Worm (Caenorhabditis elegans) whole organism, late embryonic: ENCODE measurements around the gene clec-125.

Source experiments
- ama-1 ChIP-seq: fragments of 150-350 bp; optimal IDR thresholded peaks from 2 replicates; lab custom pipeline; 2014
- ceh-18 ChIP-seq: sonication (generic microtip); optimal IDR thresholded peaks from 2 replicates; lab custom pipeline; 2016; ENCODE audit warnings: missing genetic modification characterization, missing compliant biosample characterization
- che-1 ChIP-seq: sonication (generic microtip); optimal IDR thresholded peaks from 2 replicates; lab custom pipeline; 2016; ENCODE audit warnings: mild to moderate bottlenecking, missing genetic modification characterization, missing compliant biosample characterization
- elt-4 ChIP-seq: sonication (generic microtip); optimal IDR thresholded peaks from 2 replicates; lab custom pipeline; 2016; ENCODE audit warnings: missing genetic modification characterization, missing compliant biosample characterization
- fkh-10 ChIP-seq: fragments of 150-350 bp; optimal IDR thresholded peaks from 2 replicates; lab custom pipeline; 2014; ENCODE audit warnings: missing biosample characterization, missing genetic modification reagents, missing genetic modification characterization
- lin-11 ChIP-seq: fragments of 200-800 bp; sonication (Bioruptor generic); optimal IDR thresholded peaks from 2 replicates; lab custom pipeline; 2018; ENCODE audit warnings: mild to moderate bottlenecking, missing genetic modification characterization, missing compliant biosample characterization
- mec-3 ChIP-seq: sonication (generic microtip); optimal IDR thresholded peaks from 2 replicates; lab custom pipeline; 2016; ENCODE audit warnings: borderline replicate concordance, missing genetic modification characterization, missing compliant biosample characterization
- nfya-1 ChIP-seq: sonication (generic microtip); optimal IDR thresholded peaks from 2 replicates; lab custom pipeline; 2017; ENCODE audit warnings: missing genetic modification characterization, mild to moderate bottlenecking, missing compliant biosample characterization, antibody characterized with exemption, moderate library complexity
- odd-2 ChIP-seq: sonication (generic microtip); optimal IDR thresholded peaks from 2 replicates; lab custom pipeline; 2017; ENCODE audit warnings: antibody characterized with exemption, mild to moderate bottlenecking, missing genetic modification characterization, missing compliant biosample characterization
- pax-1 ChIP-seq: fragments of 150-350 bp; optimal IDR thresholded peaks from 2 replicates; lab custom pipeline; 2014; ENCODE audit warnings: missing biosample characterization, missing genetic modification characterization
- pha-4 ChIP-seq: fragments of 150-350 bp; optimal IDR thresholded peaks from 2 replicates; lab custom pipeline; 2018; ENCODE audit warnings: missing biosample characterization, missing genetic modification reagents, missing genetic modification characterization
- pqm-1 ChIP-seq: sonication (generic microtip); optimal IDR thresholded peaks from 2 replicates; lab custom pipeline; 2016; ENCODE audit warnings: missing genetic modification characterization, missing compliant biosample characterization

ce11 chrII:3471603-3472002 lies 44.2 kb upstream of the clec-125 start, which contains the start of gene Y49F6B.13:
- no peak for TF ChIP-seq lin-11 (tag; lab: Kevin White, UChicago)
- TF ChIP-seq mec-3 (tag; lab: Kevin White, UChicago): no peak
- TF ChIP-seq ama-1 (lab: Kevin White, UChicago): no peak
- TF ChIP-seq pqm-1 (tag; lab: Kevin White, UChicago): no peak
- no peak for TF ChIP-seq pha-4 (tag; lab: Kevin White, UChicago)
- TF ChIP-seq odd-2 (tag; lab: Kevin White, UChicago): no peak
- no peak for TF ChIP-seq che-1 (tag; lab: Kevin White, UChicago)
- no peak for TF ChIP-seq nfya-1 (tag; lab: Kevin White, UChicago)
- TF ChIP-seq elt-4: no peak
- no peak for TF ChIP-seq pax-1 (tag; lab: Kevin White, UChicago)
- TF ChIP-seq ceh-18 (tag; lab: Kevin White, UChicago): no peak
- no peak for TF ChIP-seq fkh-10
